Fruit fly (Drosophila melanogaster) whole organism, embryonic: Measurements from ENCODE around the gene Duox.

ENCODE experiments used
- ATbp ChIP-seq: fragments of 200-800 bp; sonication (Bioruptor generic); optimal IDR thresholded peaks from 2 replicates; lab custom pipeline; 2017; ENCODE audit warnings: missing biosample characterization, mild to moderate bottlenecking, missing genetic modification characterization, missing genetic modification reagents
- Atf6 ChIP-seq: fragments of 200-800 bp; sonication (Bioruptor generic); IDR thresholded peaks from 2 replicates; pipeline ENCODE4 v1.3.6; 2022; ENCODE audit warnings: missing biosample characterization, missing genetic modification characterization
- CG11398 ChIP-seq: fragments of 200-800 bp; sonication (Bioruptor generic); optimal IDR thresholded peaks from 2 replicates; lab custom pipeline; 2016; ENCODE audit warnings: missing biosample characterization, missing genetic modification characterization
- CG12155 ChIP-seq: fragments of 200-800 bp; sonication (Bioruptor generic); optimal IDR thresholded peaks from 3 replicates; lab custom pipeline; 2016; ENCODE audit warnings: missing biosample characterization, missing genetic modification characterization
- CG1233 ChIP-seq: fragments of 200-800 bp; sonication (Bioruptor generic); optimal IDR thresholded peaks from 4 replicates; lab custom pipeline; 2018; ENCODE audit warnings: missing biosample characterization, mild to moderate bottlenecking, missing genetic modification characterization
- CG12744 ChIP-seq: fragments of 200-800 bp; sonication (Bioruptor generic); optimal IDR thresholded peaks from 2 replicates; lab custom pipeline; 2016; ENCODE audit warnings: missing biosample characterization, missing genetic modification characterization
- CG13424 ChIP-seq: fragments of 200-800 bp; sonication (Bioruptor generic); optimal IDR thresholded peaks from 2 replicates; lab custom pipeline; 2019; ENCODE audit warnings: missing biosample characterization, mild to moderate bottlenecking, missing genetic modification characterization, moderate library complexity
- CG14441 ChIP-seq: fragments of 200-800 bp; sonication (Bioruptor generic); IDR thresholded peaks from 2 replicates; pipeline ENCODE4 v1.3.6; 2022; ENCODE audit warnings: missing biosample characterization, missing genetic modification characterization
- CG14667 ChIP-seq: fragments of 200-800 bp; sonication (Bioruptor generic); IDR thresholded peaks from 2 replicates; pipeline ENCODE4 v1.3.6; 2022; ENCODE audit warnings: missing biosample characterization, missing genetic modification characterization
- CG14965 ChIP-seq: fragments of 200-800 bp; sonication (Bioruptor generic); optimal IDR thresholded peaks from 2 replicates; lab custom pipeline; 2016; ENCODE audit warnings: missing biosample characterization, missing genetic modification characterization, borderline replicate concordance
- CG15269 ChIP-seq: fragments of 200-800 bp; sonication (Bioruptor generic); optimal IDR thresholded peaks from 2 replicates; lab custom pipeline; 2018; ENCODE audit warnings: missing biosample characterization, mild to moderate bottlenecking, missing genetic modification characterization, moderate library complexity
- CG1792 ChIP-seq: fragments of 200-800 bp; sonication (Bioruptor generic); optimal IDR thresholded peaks from 2 replicates; lab custom pipeline; 2016; ENCODE audit warnings: missing biosample characterization, missing genetic modification characterization
- CG18476 ChIP-seq: fragments of 200-800 bp; sonication (Bioruptor generic); optimal IDR thresholded peaks from 2 replicates; lab custom pipeline; 2016; ENCODE audit warnings: missing biosample characterization, mild to moderate bottlenecking, missing genetic modification characterization
- CG3726 ChIP-seq: fragments of 200-800 bp; sonication (Bioruptor generic); IDR thresholded peaks from 3 replicates; pipeline ENCODE4, ENCODE4 v1.3.6; 2022; ENCODE audit warnings: missing biosample characterization, missing genetic modification characterization
- CG6654 ChIP-seq: fragments of 200-800 bp; sonication (Bioruptor generic); optimal IDR thresholded peaks from 2 replicates; lab custom pipeline; 2017; ENCODE audit warnings: missing biosample characterization, mild to moderate bottlenecking, missing genetic modification characterization
- CG9797 ChIP-seq: fragments of 200-800 bp; sonication (Bioruptor generic); optimal IDR thresholded peaks from 3 replicates; lab custom pipeline; 2018; ENCODE audit warnings: missing biosample characterization, mild to moderate bottlenecking, missing genetic modification characterization
- CG9817 ChIP-seq: fragments of 200-800 bp; sonication (Bioruptor generic); optimal IDR thresholded peaks from 2 replicates; lab custom pipeline; 2018; ENCODE audit warnings: missing biosample characterization, mild to moderate bottlenecking, missing genetic modification characterization, moderate library complexity
- CHES-1-like ChIP-seq: fragments of 200-800 bp; sonication (Bioruptor generic); optimal IDR thresholded peaks from 2 replicates; lab custom pipeline; 2016; ENCODE audit warnings: missing biosample characterization, missing genetic modification characterization
- Dad ChIP-seq: fragments of 200-800 bp; sonication (Bioruptor generic); optimal IDR thresholded peaks from 3 replicates; lab custom pipeline; 2016; ENCODE audit warnings: missing biosample characterization, missing genetic modification characterization
- Ets97D ChIP-seq: fragments of 200-800 bp; sonication (Bioruptor generic); optimal IDR thresholded peaks from 3 replicates; lab custom pipeline; 2016; ENCODE audit warnings: missing biosample characterization, missing genetic modification characterization
- Hand ChIP-seq: fragments of 200-800 bp; sonication (Bioruptor generic); optimal IDR thresholded peaks from 2 replicates; lab custom pipeline; 2017; ENCODE audit warnings: mild to moderate bottlenecking, missing biosample characterization, missing genetic modification reagents, missing genetic modification characterization
- Hr51 ChIP-seq, 2 experiments: fragments of 200-800 bp; sonication (Bioruptor generic); optimal IDR thresholded peaks; 2 replicates in 1 of 2; 3 replicates in 1 of 2; lab custom pipeline; 2016 to 2018; ENCODE audit warnings: missing biosample characterization in 2 of 2, missing genetic modification characterization in 2 of 2, mild to moderate bottlenecking in 1 of 2, moderate library complexity in 1 of 2
- Kr ChIP-seq: fragments of 200-800 bp; sonication (Bioruptor generic); optimal IDR thresholded peaks from 2 replicates; lab custom pipeline; 2017; ENCODE audit warnings: missing biosample characterization, mild to moderate bottlenecking, missing genetic modification characterization
- Nf-YB ChIP-seq: fragments of 200-800 bp; sonication (Bioruptor generic); optimal IDR thresholded peaks from 3 replicates; lab custom pipeline; 2019; ENCODE audit warnings: missing biosample characterization, mild to moderate bottlenecking, missing genetic modification characterization, moderate library complexity
- Opbp ChIP-seq: fragments of 200-800 bp; sonication (Bioruptor generic); IDR thresholded peaks from 3 replicates; pipeline ENCODE4 v1.3.6; 2022; ENCODE audit warnings: missing biosample characterization, missing genetic modification characterization; ENCODE audit not compliant: partially characterized antibody
- Ravus ChIP-seq: fragments of 200-800 bp; sonication (Bioruptor generic); IDR thresholded peaks from 2 replicates; pipeline ENCODE4 v1.3.6; 2022; ENCODE audit warnings: missing biosample characterization, missing genetic modification characterization
- Rx ChIP-seq: fragments of 200-800 bp; sonication (Bioruptor generic); IDR thresholded peaks from 2 replicates; pipeline ENCODE4 v1.3.6; 2022; ENCODE audit warnings: missing biosample characterization, missing genetic modification characterization
- bowl ChIP-seq: fragments of 200-800 bp; sonication (Bioruptor generic); IDR thresholded peaks from 2 replicates; pipeline ENCODE4 v1.3.6; 2022; ENCODE audit warnings: missing biosample characterization, missing genetic modification characterization
- ci ChIP-seq: fragments of 200-800 bp; sonication (Bioruptor generic); IDR thresholded peaks from 3 replicates; pipeline ENCODE4 v1.3.6; 2022; ENCODE audit warnings: missing biosample characterization, missing genetic modification characterization
- dati ChIP-seq: fragments of 200-800 bp; sonication (Bioruptor generic); IDR thresholded peaks from 2 replicates; pipeline ENCODE4 v1.3.6; 2022; ENCODE audit warnings: missing biosample characterization, missing genetic modification characterization
- dpn ChIP-seq, 2 experiments: fragments of 200-800 bp; sonication (Bioruptor generic); optimal IDR thresholded peaks; 3 replicates each; lab custom pipeline; 2016; ENCODE audit warnings: missing biosample characterization in 2 of 2, missing genetic modification characterization in 2 of 2
- exex ChIP-seq: fragments of 200-800 bp; sonication (Bioruptor generic); optimal IDR thresholded peaks from 4 replicates; lab custom pipeline; 2018; ENCODE audit warnings: missing biosample characterization, mild to moderate bottlenecking, missing genetic modification characterization, moderate library complexity
- fd102C ChIP-seq: fragments of 200-800 bp; sonication (Bioruptor generic); optimal IDR thresholded peaks from 2 replicates; lab custom pipeline; 2018; ENCODE audit warnings: missing biosample characterization, mild to moderate bottlenecking, missing genetic modification characterization, moderate library complexity
- fd96Cb ChIP-seq: fragments of 200-800 bp; sonication (Bioruptor generic); optimal IDR thresholded peaks from 2 replicates; lab custom pipeline; 2018; ENCODE audit warnings: missing biosample characterization, mild to moderate bottlenecking, missing genetic modification characterization, moderate library complexity
- fru ChIP-seq: fragments of >200 bp; optimal IDR thresholded peaks from 2 replicates; lab custom pipeline; 2017
- gfzf ChIP-seq: fragments of 200-800 bp; sonication (Bioruptor generic); optimal IDR thresholded peaks from 2 replicates; lab custom pipeline; 2016; ENCODE audit warnings: missing biosample characterization, mild to moderate bottlenecking, missing genetic modification characterization, moderate library complexity
- ham ChIP-seq: fragments of 200-800 bp; sonication (Bioruptor generic); IDR thresholded peaks from 2 replicates; pipeline ENCODE4 v1.3.6; 2022; ENCODE audit warnings: missing biosample characterization, missing genetic modification characterization
- hbn ChIP-seq: fragments of 200-800 bp; sonication (Bioruptor generic); IDR thresholded peaks from 2 replicates; pipeline ENCODE4 v1.3.6; 2022; ENCODE audit warnings: missing biosample characterization, missing genetic modification characterization; ENCODE audit not compliant: partially characterized antibody
- insv ChIP-seq, 2 experiments: fragments of 200-800 bp; sonication (Bioruptor generic); optimal IDR thresholded peaks; 3 replicates each; lab custom pipeline; 2016 to 2018; ENCODE audit warnings: missing biosample characterization in 2 of 2, missing genetic modification characterization in 2 of 2
- ken ChIP-seq: fragments of 200-800 bp; sonication (Bioruptor generic); IDR thresholded peaks from 3 replicates; pipeline ENCODE4 v1.3.6; 2022; ENCODE audit warnings: missing biosample characterization, missing genetic modification characterization
- mam ChIP-seq: fragments of 200-800 bp; sonication (Bioruptor generic); optimal IDR thresholded peaks from 3 replicates; lab custom pipeline; 2016; ENCODE audit warnings: missing biosample characterization, missing genetic modification characterization
- nerfin-2 ChIP-seq: fragments of 200-800 bp; sonication (Bioruptor generic); IDR thresholded peaks from 2 replicates; pipeline ENCODE4 v1.3.6; 2022; ENCODE audit warnings: missing biosample characterization, missing genetic modification characterization; ENCODE audit not compliant: partially characterized antibody
- oc ChIP-seq: fragments of 200-800 bp; sonication (Bioruptor generic); optimal IDR thresholded peaks from 2 replicates; lab custom pipeline; 2018; ENCODE audit warnings: missing biosample characterization, mild to moderate bottlenecking, missing genetic modification characterization, moderate library complexity
- odd ChIP-seq: fragments of 200-800 bp; sonication (Bioruptor generic); optimal IDR thresholded peaks from 2 replicates; lab custom pipeline; 2017; ENCODE audit warnings: missing biosample characterization, mild to moderate bottlenecking, missing genetic modification characterization
- row ChIP-seq: fragments of 200-800 bp; sonication (Bioruptor generic); IDR thresholded peaks from 3 replicates; pipeline ENCODE4 v1.3.6; 2022; ENCODE audit warnings: missing biosample characterization, missing genetic modification characterization
- stc ChIP-seq: fragments of 200-800 bp; sonication (Bioruptor generic); IDR thresholded peaks from 2 replicates; pipeline ENCODE4 v1.3.6; 2022; ENCODE audit warnings: missing biosample characterization, missing genetic modification characterization
- wor ChIP-seq: fragments of 200-800 bp; sonication (Bioruptor generic); IDR thresholded peaks from 2 replicates; pipeline ENCODE4 v1.3.6; 2022; ENCODE audit warnings: missing biosample characterization, missing genetic modification characterization
- z ChIP-seq: fragments of 200-800 bp; sonication (Bioruptor generic); IDR thresholded peaks from 3 replicates; pipeline ENCODE4 v1.3.6; 2022; ENCODE audit warnings: missing biosample characterization, missing genetic modification characterization

The Duox gene

DNA sequence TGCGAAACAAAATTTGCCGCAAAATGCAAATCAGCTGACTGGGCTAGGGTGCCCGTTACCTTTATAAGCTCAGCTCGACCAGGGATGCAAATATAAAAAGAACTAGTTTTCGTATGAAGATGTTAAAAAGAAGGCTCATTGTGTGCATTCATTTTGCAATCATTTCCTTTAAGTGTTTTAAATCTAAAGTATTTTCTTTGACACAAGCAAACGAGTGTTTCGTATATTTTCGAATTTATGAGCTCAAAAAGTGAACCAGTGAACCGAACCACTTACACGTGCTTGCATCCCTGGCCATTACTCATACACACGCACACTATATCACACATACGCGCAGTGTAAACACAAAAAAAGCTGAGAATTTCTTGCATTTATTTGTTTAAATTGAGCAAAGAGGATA lies 48.1 kb upstream of the Duox start, which contains the start of the genes Prx6a and Sbat (continued):
- TF ChIP-seq wor (GFP tag; lab: Robert Waterston, UW) (peak; percentile 29; the same call in 1 of the 2 replicates), CG9817 (tag; lab: Kevin White, UChicago) (peak; percentile 85), CG14441 (peak; percentile 62), hbn (GFP tag; lab: Robert Waterston, UW) (0 out of 2 replicates have a peak, but pooled peaks have one; percentile 15), Hr51 (GFP tag; optimal IDR thresholded peaks at IDR 0.05; lab: Kevin White, UChicago) (peak; percentile 55 to 73), CG12155 (GFP tag; lab: Kevin White, UChicago) (peak; percentile 64), Ravus (no peak), CG15269 (tag; lab: Kevin White, UChicago) (peak; percentile 69), CG14667 (GFP tag; lab: Robert Waterston, UW) (no peak), mam (GFP tag; lab: Kevin White, UChicago) (peak; percentile 83), odd (GFP tag; lab: Kevin White, UChicago) (peak; percentile 33), fd102C (peak; percentile 20)

DNA sequence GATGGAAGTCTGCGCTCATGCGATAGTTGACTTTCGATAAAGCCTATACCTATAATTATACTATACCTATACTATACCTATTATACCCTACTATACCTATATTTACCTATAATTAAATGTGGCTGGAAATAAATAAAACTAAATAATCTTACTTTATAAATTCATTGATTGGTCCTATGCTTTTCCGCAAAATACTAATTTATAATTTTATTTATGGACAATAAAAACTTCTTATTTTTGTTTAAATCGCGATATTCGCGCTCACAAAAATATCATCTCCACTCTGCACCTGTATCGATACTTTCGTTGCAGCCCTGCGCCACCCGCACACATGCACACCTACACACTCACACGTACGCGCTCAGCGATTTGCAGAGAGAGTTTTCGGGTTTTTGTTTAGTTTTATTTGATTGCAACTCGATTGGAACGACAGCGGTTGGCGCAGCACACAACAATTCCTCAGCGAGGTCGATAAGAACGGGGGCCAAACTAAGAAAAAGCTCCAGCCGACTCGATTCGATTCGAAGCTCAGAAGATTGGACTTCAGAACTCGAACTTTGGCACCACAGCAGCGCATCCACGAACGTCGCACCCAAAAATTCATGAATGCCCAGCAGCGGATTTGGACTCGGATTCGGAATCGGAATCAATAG lies 44.6 kb upstream of the Duox start, which contains the start of gene CG8814:
Gene CG8814, plus strand, starts transcription at position 349 of the 653 bp plus-strand sequence.
- TF ChIP-seq fd96Cb (tag; lab: Kevin White, UChicago): peak; percentile 25
- no peak for TF ChIP-seq z (GFP tag; lab: Robert Waterston, UW)
- TF ChIP-seq CHES-1-like: no peak
- TF ChIP-seq gfzf: peak; percentile 72
- no peak for TF ChIP-seq CG14965 (GFP tag; lab: Kevin White, UChicago)
- no peak for TF ChIP-seq CG3726 (GFP tag; lab: Robert Waterston, UW)
- peak; percentile 56; the same call in 1 of the 2 replicates for TF ChIP-seq Atf6 (GFP tag; lab: Robert Waterston, UW)
- TF ChIP-seq CG13424: peak; percentile 76
- no peak for TF ChIP-seq fru (lab: Kevin White, UChicago)
- TF ChIP-seq ci (GFP tag; lab: Robert Waterston, UW): peak; percentile 54; the same call in 2 of the 3 replicates
- no peak for TF ChIP-seq Hand
- no peak for TF ChIP-seq Dad (GFP tag; lab: Kevin White, UChicago)
- peak; percentile 20; the same call in 1 of the 2 replicates for TF ChIP-seq stc (GFP tag; lab: Robert Waterston, UW)
- TF ChIP-seq ken (GFP tag; lab: Robert Waterston, UW): peak; percentile 61; the same call in 2 of the 3 replicates
- TF ChIP-seq Rx: 0 out of 2 replicates have a peak, but pooled peaks have one; percentile 43
- TF ChIP-seq oc: no peak
- TF ChIP-seq CG18476: peak; percentile 58
- peak in 1 of 2 experiments; percentile 41 for TF ChIP-seq insv (GFP tag; optimal IDR thresholded peaks at IDR 0.05; lab: Kevin White, UChicago)
- no peak for TF ChIP-seq ATbp (GFP tag; lab: Kevin White, UChicago)
- TF ChIP-seq Nf-YB: peak; percentile 30
- TF ChIP-seq dati (GFP tag; lab: Robert Waterston, UW): no peak
- peak; percentile 27 to 75 for TF ChIP-seq dpn (GFP tag; optimal IDR thresholded peaks at IDR 0.05; lab: Kevin White, UChicago)
- TF ChIP-seq Ravus: no peak
- TF ChIP-seq nerfin-2: no peak
- no peak for TF ChIP-seq ham (GFP tag; lab: Robert Waterston, UW)
- peak; percentile 21 for TF ChIP-seq exex
- no peak for TF ChIP-seq CG6654
- TF ChIP-seq Kr: no peak
- TF ChIP-seq Opbp (GFP tag; lab: Robert Waterston, UW): peak; percentile 69
- TF ChIP-seq CG11398 (GFP tag; lab: Kevin White, UChicago): no peak
- TF ChIP-seq CG1233 (GFP tag; lab: Kevin White, UChicago): peak; percentile 43
- peak; percentile 94 for TF ChIP-seq row (GFP tag; lab: Robert Waterston, UW)
- TF ChIP-seq CG1792 (GFP tag; lab: Kevin White, UChicago): no peak
- TF ChIP-seq Ets97D (GFP tag; lab: Kevin White, UChicago): peak; percentile 49
- peak; percentile 17 for TF ChIP-seq CG12744 (GFP tag; lab: Kevin White, UChicago)
- TF ChIP-seq CG9797 (GFP tag; lab: Kevin White, UChicago): peak; percentile 67
- no peak for TF ChIP-seq bowl (GFP tag; lab: Robert Waterston, UW)
